Fruit fly (Drosophila melanogaster): ENCODE data around the gene Gr22e.

DNA sequence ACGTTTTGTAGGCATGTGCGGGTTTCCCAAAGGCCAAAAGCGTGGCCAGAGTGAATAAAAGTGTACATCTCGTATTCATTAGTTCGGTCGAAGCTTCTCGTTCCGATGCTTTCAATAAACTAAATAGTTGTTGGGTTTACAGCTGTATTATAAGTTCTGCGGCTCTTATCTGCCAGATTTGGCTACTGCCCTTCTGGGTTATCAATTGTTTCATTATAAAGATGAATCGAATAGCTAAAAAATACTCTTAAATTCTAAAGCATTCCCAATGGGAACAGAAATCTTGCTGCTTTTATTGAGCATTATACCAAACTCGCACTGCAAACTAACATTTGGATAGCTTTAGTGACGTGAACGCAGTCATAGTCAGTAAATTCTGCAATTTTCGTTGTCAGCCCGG is 42.5 kb downstream of the Gr22e start, which contains the start of gene CG31664:
- TF ChIP-seq CG8478 (optimal IDR thresholded peaks at IDR 0.05): no peak
- no peak for TF ChIP-seq Dll (optimal IDR thresholded peaks at IDR 0.05)

Measured in whole organism.